Worm (Caenorhabditis elegans): ENCODE results near the gene mam-5.

- TF ChIP-seq unc-62 (GFP tag; optimal IDR thresholded peaks at IDR 0.05 in 1 of 2) (no peak), unc-62 (tag; optimal IDR thresholded peaks at IDR 0.05) (no peak), nhr-6 (tag; optimal IDR thresholded peaks at IDR 0.05) (no peak), dmd-8 (GFP tag; IDR thresholded peaks at IDR 0.05) (no peak), lin-15B (tag; optimal IDR thresholded peaks at IDR 0.05) (no peak), snpc-4 (tag; optimal IDR thresholded peaks at IDR 0.05) (no peak), ZK546.5 (tag; optimal IDR thresholded peaks at IDR 0.05) (no peak), fos-1 (tag; optimal IDR thresholded peaks at IDR 0.05) (no peak), nhr-77 (tag; optimal IDR thresholded peaks at IDR 0.05) (no peak), nhr-25 (tag; optimal IDR thresholded peaks at IDR 0.05; ENCODE audit: borderline replicate concordance, insufficient read depth) (no peak), unc-130 (GFP tag; optimal IDR thresholded peaks at IDR 0.05) (no peak), lin-39 (tag; optimal IDR thresholded peaks at IDR 0.05) (no peak), ama-1 (optimal IDR thresholded peaks at IDR 0.05) (no peak), egl-27 (tag; optimal IDR thresholded peaks at IDR 0.05) (no peak), ztf-11 (tag; optimal IDR thresholded peaks at IDR 0.05) (no peak)
These were observed 43.3 kb downstream of the mam-5 start, which contains the start of gene K08H10.6 for ce11 chrV:9995791-9996190.
